Worm (Caenorhabditis elegans) whole organism, mixed stage, embryonic: Measurements from ENCODE around the gene M7.7.

ENCODE experiments used
- lsy-2 ChIP-seq: fragments of 150-350 bp; optimal IDR thresholded peaks from 2 replicates; lab custom pipeline; 2014; ENCODE audit warnings: missing biosample characterization, missing genetic modification characterization
- mep-1 ChIP-seq: fragments of 150-350 bp; optimal IDR thresholded peaks from 2 replicates; lab custom pipeline; 2017; ENCODE audit warnings: missing biosample characterization, missing genetic modification reagents, missing genetic modification characterization, inconsistent platforms

ce11 chrIV:11080823-11081285, 8.8 kb upstream of the M7.7 start, which contains the start of gene atg-7:
- no peak for TF ChIP-seq mep-1 (tag; lab: Kevin White, UChicago)
- no peak for TF ChIP-seq lsy-2
